Fruit fly (Drosophila melanogaster) whole organism, embryonic: ENCODE data around the gene Cdc7.

Experiments used
- D ChIP-seq, 2 experiments: fragments of 200-800 bp in 1 of 2; fragments of >200 bp in 1 of 2; sonication (Bioruptor generic) in 1 of 2; optimal IDR thresholded peaks; 2 replicates in 1 of 2; 3 replicates in 1 of 2; lab custom pipeline; 2017; ENCODE audit warnings: mild to moderate bottlenecking in 1 of 2, missing biosample characterization in 1 of 2, missing genetic modification characterization in 1 of 2, missing genetic modification reagents in 1 of 2
- Dfd ChIP-seq, 2 experiments: fragments of >200 bp; optimal IDR thresholded peaks; 2 replicates each; lab custom pipeline; 2017; ENCODE audit warnings: missing biosample characterization in 2 of 2, missing genetic modification characterization in 2 of 2
- HHEX ChIP-seq: fragments of 200-800 bp; sonication (Bioruptor generic); optimal IDR thresholded peaks from 3 replicates; lab custom pipeline; 2017; ENCODE audit warnings: missing biosample characterization, mild to moderate bottlenecking, missing genetic modification characterization, missing genetic modification reagents
- Hand ChIP-seq: fragments of 200-800 bp; sonication (Bioruptor generic); optimal IDR thresholded peaks from 2 replicates; lab custom pipeline; 2017; ENCODE audit warnings: mild to moderate bottlenecking, missing biosample characterization, missing genetic modification reagents, missing genetic modification characterization
- Med ChIP-seq: fragments of 200-800 bp; sonication (Bioruptor generic); peaks from one replicate; lab custom pipeline; 2016; ENCODE audit warnings: missing biosample characterization, missing genetic modification characterization, mild to moderate bottlenecking, inconsistent platforms, moderate library complexity
- Oli ChIP-seq: fragments of 200-800 bp; sonication (Bioruptor generic); optimal IDR thresholded peaks from 2 replicates; lab custom pipeline; 2018; ENCODE audit warnings: missing biosample characterization, mild to moderate bottlenecking, missing genetic modification characterization, moderate library complexity
- corto ChIP-seq: fragments of 200-800 bp; sonication (Bioruptor generic); optimal IDR thresholded peaks from 2 replicates; lab custom pipeline; 2016; ENCODE audit warnings: missing biosample characterization, mild to moderate bottlenecking, missing genetic modification characterization, moderate library complexity
- kah ChIP-seq: fragments of 200-800 bp; sonication (Bioruptor generic); optimal IDR thresholded peaks from 2 replicates; lab custom pipeline; 2018; ENCODE audit warnings: missing biosample characterization, mild to moderate bottlenecking, missing genetic modification characterization
- lov ChIP-seq, 2 experiments: fragments of 200-800 bp in 1 of 2; fragments of >200 bp in 1 of 2; sonication (Bioruptor generic) in 1 of 2; IDR thresholded peaks in 1 of 2; optimal IDR thresholded peaks in 1 of 2; 2 replicates in 1 of 2; 3 replicates in 1 of 2; pipeline versions ENCODE4 v1.3.6 to Lab custom; 2017 to 2022; ENCODE audit warnings: missing biosample characterization in 1 of 2, missing genetic modification characterization in 1 of 2
- otp ChIP-seq: fragments of 200-800 bp; sonication (Bioruptor generic); IDR thresholded peaks from 3 replicates; pipeline ENCODE4, ENCODE4 v1.3.6; 2022; ENCODE audit warnings: missing biosample characterization, missing genetic modification characterization
- sob ChIP-seq: fragments of 200-800 bp; sonication (Bioruptor generic); IDR thresholded peaks from 2 replicates; pipeline ENCODE4 v1.3.6; 2022; ENCODE audit warnings: missing biosample characterization, missing genetic modification characterization

- TF ChIP-seq Dfd (GFP tag; optimal IDR thresholded peaks at IDR 0.05; lab: Kevin White, UChicago) (no peak), sob (GFP tag; lab: Robert Waterston, UW) (no peak), D (optimal IDR thresholded peaks at IDR 0.05; lab: Kevin White, UChicago) (no peak), D (GFP tag; optimal IDR thresholded peaks at IDR 0.05; lab: Kevin White, UChicago) (no peak), otp (GFP tag; lab: Robert Waterston, UW) (no peak), lov (optimal IDR thresholded peaks at IDR 0.05; lab: Kevin White, UChicago) (no peak), lov (GFP tag; IDR thresholded peaks at IDR 0.05; lab: Robert Waterston, UW) (no peak), corto (GFP tag; lab: Kevin White, UChicago) (no peak), Hand (GFP tag; lab: Kevin White, UChicago) (no peak), kah (GFP tag; lab: Kevin White, UChicago) (no peak), Oli (no peak), HHEX (GFP tag; lab: Kevin White, UChicago) (no peak), Med (GFP tag; lab: Kevin White, UChicago) (peak; percentile 71)
Measured at dm6 chrX:6641602-6642001, 12.7 kb upstream of the Cdc7 start.
